Worm (Caenorhabditis elegans): Measurements from ENCODE around the gene apc-10.

ce11 chrV:10382142-10382541, 44.0 kb downstream of the apc-10 start, which contains the start of gene pqn-2:
- TF ChIP-seq nhr-237 (tag; optimal IDR thresholded peaks at IDR 0.05) (no peak), nhr-6 (tag; optimal IDR thresholded peaks at IDR 0.05) (no peak), T20F7.1 (GFP tag; optimal IDR thresholded peaks at IDR 0.05) (no peak), ama-1 (optimal IDR thresholded peaks at IDR 0.05) (no peak), ztf-11 (tag; optimal IDR thresholded peaks at IDR 0.05) (no peak), dmd-8 (GFP tag; IDR thresholded peaks at IDR 0.05) (no peak), lsy-2 (tag; optimal IDR thresholded peaks at IDR 0.05) (no peak), zfp-3 (GFP tag; conservative IDR thresholded peaks at IDR 0.05) (no peak), nhr-42 (GFP tag; IDR thresholded peaks at IDR 0.05) (no peak), unc-62 (GFP tag; optimal IDR thresholded peaks at IDR 0.05 in 1 of 2) (no peak), unc-62 (tag; optimal IDR thresholded peaks at IDR 0.05) (no peak)
